Worm (Caenorhabditis elegans) whole organism, L4/young adult: ENCODE results near the gene T24H7.2.

Experiments
- W03F9.2 ChIP-seq: fragments of 150-350 bp; optimal IDR thresholded peaks from 2 replicates; lab custom pipeline; 2014; ENCODE audit warnings: missing biosample characterization, missing genetic modification characterization
- dao-5 ChIP-seq: sonication (generic microtip); optimal IDR thresholded peaks from 2 replicates; lab custom pipeline; 2016; ENCODE audit warnings: missing genotype, missing genetic modification characterization, moderate library complexity, missing compliant biosample characterization
- him-1 ChIP-seq: sonication (generic microtip); optimal IDR thresholded peaks from 2 replicates; lab custom pipeline; 2016; ENCODE audit warnings: missing genotype, missing genetic modification reagents, missing genetic modification characterization, missing compliant biosample characterization

ce11 chrII:6235432-6236092 lies 11.5 kb upstream of the T24H7.2 start, which contains the start of gene T24H7.9:
- no peak for TF ChIP-seq him-1
- TF ChIP-seq dao-5 (tag; lab: Kevin White, UChicago), result no peak
- TF ChIP-seq W03F9.2 (tag; lab: Kevin White, UChicago), result no peak
